Worm (Caenorhabditis elegans) whole organism, L4 larva: ENCODE results near the gene tre-3.

Experiments
- aly-2 ChIP-seq: sonication (generic microtip); optimal IDR thresholded peaks from 2 replicates; lab custom pipeline; 2018; ENCODE audit warnings: missing biosample characterization, missing genetic modification characterization
- lin-39 ChIP-seq: fragments of 150-350 bp; optimal IDR thresholded peaks from 2 replicates; lab custom pipeline; 2014; ENCODE audit warnings: missing biosample characterization, missing genetic modification reagents, missing genetic modification characterization
- mdt-29 ChIP-seq: fragments of 200-800 bp; sonication (Bioruptor generic); IDR thresholded peaks from 2 replicates; pipeline ENCODE4 v1.3.6; 2022; ENCODE audit warnings: missing genetic modification reagents, missing genetic modification characterization, missing compliant biosample characterization
- nhr-237 ChIP-seq: sonication (generic microtip); optimal IDR thresholded peaks from 2 replicates; lab custom pipeline; 2017; ENCODE audit warnings: missing biosample characterization, missing genetic modification characterization
- snpc-4 ChIP-seq: fragments of 150-350 bp; optimal IDR thresholded peaks from 2 replicates; lab custom pipeline; 2014; ENCODE audit warnings: missing biosample characterization, missing genetic modification characterization

ce11 chrV:11751480-11751879, 35.8 kb upstream of the tre-3 start:
- TF ChIP-seq nhr-237 (no peak), aly-2 (tag; lab: Kevin White, UChicago) (no peak), snpc-4 (tag; lab: Kevin White, UChicago) (no peak), mdt-29 (no peak), lin-39 (tag; lab: Kevin White, UChicago) (no peak)
